Worm (Caenorhabditis elegans) whole organism, late embryonic: ENCODE data around the gene nhr-190.

Experiments
- Y22D7AL.16 ChIP-seq: sonication (generic microtip); optimal IDR thresholded peaks from 2 replicates; lab custom pipeline; 2016; ENCODE audit warnings: missing genetic modification characterization, missing compliant biosample characterization
- ceh-24 ChIP-seq: sonication (generic microtip); optimal IDR thresholded peaks from 2 replicates; lab custom pipeline; 2016; ENCODE audit warnings: mild to moderate bottlenecking, missing genetic modification characterization, missing compliant biosample characterization
- elt-2 ChIP-seq: sonication (generic microtip); optimal IDR thresholded peaks from 2 replicates; lab custom pipeline; 2016; ENCODE audit warnings: missing genetic modification reagents, missing genetic modification characterization, missing compliant biosample characterization
- mec-3 ChIP-seq: sonication (generic microtip); optimal IDR thresholded peaks from 2 replicates; lab custom pipeline; 2016; ENCODE audit warnings: borderline replicate concordance, missing genetic modification characterization, missing compliant biosample characterization
- pag-3 ChIP-seq: sonication (generic microtip); optimal IDR thresholded peaks from 2 replicates; lab custom pipeline; 2016; ENCODE audit warnings: missing compliant biosample characterization, missing genetic modification characterization, borderline replicate concordance
- unc-86 ChIP-seq: sonication (generic microtip); optimal IDR thresholded peaks from 2 replicates; lab custom pipeline; 2016; ENCODE audit warnings: missing genetic modification characterization, missing compliant biosample characterization
- ztf-16 ChIP-seq: sonication (generic microtip); optimal IDR thresholded peaks from 2 replicates; lab custom pipeline; 2017; ENCODE audit warnings: missing genetic modification characterization, missing compliant biosample characterization

DNA sequence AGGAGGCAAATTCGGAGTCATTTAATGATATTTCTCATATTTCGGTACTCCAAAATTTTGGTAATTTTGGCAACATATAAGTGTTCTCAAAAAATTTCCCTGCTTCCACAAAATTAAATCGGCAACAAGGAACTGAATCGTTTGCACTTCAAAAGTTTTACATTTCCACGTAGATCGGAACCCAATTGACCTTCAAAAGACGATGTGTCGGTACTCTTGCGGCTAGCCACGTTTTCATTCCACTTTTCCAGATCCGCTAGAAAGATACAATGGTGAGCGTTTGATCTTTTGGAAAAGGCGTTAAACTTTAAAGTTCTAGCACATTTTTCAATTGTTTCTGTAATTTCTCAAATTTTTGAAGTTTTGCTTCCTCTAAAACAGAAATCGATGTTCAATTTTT, 45.8 kb downstream of the nhr-190 start:
- TF ChIP-seq mec-3 (tag; lab: Kevin White, UChicago) = no peak
- TF ChIP-seq pag-3 (tag; lab: Kevin White, UChicago) = no peak
- TF ChIP-seq ztf-16 = no peak
- no peak for TF ChIP-seq ceh-24 (tag; lab: Kevin White, UChicago)
- no peak for TF ChIP-seq Y22D7AL.16
- no peak for TF ChIP-seq elt-2 (tag; lab: Kevin White, UChicago)
- TF ChIP-seq unc-86 = no peak
